Worm (Caenorhabditis elegans) whole organism, L2 larva: ENCODE results near the gene algn-13.

ENCODE experiments used
- aly-2 ChIP-seq: fragments of 150-350 bp; optimal IDR thresholded peaks from 2 replicates; lab custom pipeline; 2014; ENCODE audit warnings: missing biosample characterization, missing genetic modification characterization
- lsy-2 ChIP-seq, 2 experiments: fragments of 150-350 bp in 1 of 2; sonication (generic microtip) in 1 of 2; optimal IDR thresholded peaks; 2 replicates each; lab custom pipeline; 2014 to 2017; ENCODE audit warnings: missing biosample characterization in 2 of 2, missing genetic modification characterization in 2 of 2
- mdl-1 ChIP-seq, 2 experiments: fragments of 150-350 bp in 1 of 2; sonication (generic microtip) in 1 of 2; optimal IDR thresholded peaks; 2 replicates each; lab custom pipeline; 2017; ENCODE audit warnings: missing biosample characterization in 2 of 2, missing genetic modification characterization in 2 of 2
- unc-62 ChIP-seq: fragments of 150-350 bp; optimal IDR thresholded peaks from 2 replicates; lab custom pipeline; 2014; ENCODE audit warnings: missing biosample characterization, missing genetic modification reagents, missing genetic modification characterization
- ztf-11 ChIP-seq: sonication (generic microtip); optimal IDR thresholded peaks from 2 replicates; lab custom pipeline; 2017; ENCODE audit warnings: missing biosample characterization, missing genetic modification characterization
- ztf-4 ChIP-seq: fragments of 150-350 bp; optimal IDR thresholded peaks from 2 replicates; lab custom pipeline; 2014; ENCODE audit warnings: missing biosample characterization, missing genetic modification characterization

DNA sequence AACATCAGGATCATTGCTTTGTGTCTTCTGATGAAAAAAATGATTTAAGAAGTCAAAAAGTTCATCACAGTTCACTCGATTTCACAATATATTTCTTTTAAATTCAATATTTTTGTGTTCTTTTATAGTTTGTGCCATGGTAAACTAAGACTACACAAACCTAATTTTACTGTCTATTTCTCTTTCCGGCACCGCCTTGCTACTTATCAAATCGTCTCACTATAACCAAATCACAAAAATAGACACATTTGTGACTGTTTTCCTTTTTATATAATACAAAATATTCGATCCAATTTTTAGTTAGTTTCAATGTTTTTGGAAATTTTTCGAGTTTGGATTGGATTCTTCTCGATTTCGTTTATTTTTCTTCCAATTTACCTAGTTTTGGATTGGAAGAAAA is 7.7 kb downstream of the algn-13 start, which contains the start of gene swt-6:
- TF ChIP-seq unc-62 (GFP tag; lab: Kevin White, UChicago) = no peak
- no peak for TF ChIP-seq aly-2 (tag; lab: Kevin White, UChicago)
- no peak for TF ChIP-seq mdl-1 (tag; optimal IDR thresholded peaks at IDR 0.05; lab: Kevin White, UChicago)
- TF ChIP-seq lsy-2 (tag; optimal IDR thresholded peaks at IDR 0.05; lab: Kevin White, UChicago) = no peak
- TF ChIP-seq ztf-4 (tag; lab: Kevin White, UChicago) = no peak
- no peak for TF ChIP-seq ztf-11
